Fruit fly (Drosophila melanogaster) whole organism, embryonic: ENCODE measurements around the gene spas.

Experiments
- Atf6 ChIP-seq: fragments of 200-800 bp; sonication (Bioruptor generic); IDR thresholded peaks from 2 replicates; pipeline ENCODE4 v1.3.6; 2022; ENCODE audit warnings: missing biosample characterization, missing genetic modification characterization
- CG10431 ChIP-seq: fragments of 200-800 bp; sonication (Bioruptor generic); optimal IDR thresholded peaks from 3 replicates; lab custom pipeline; 2018; ENCODE audit warnings: missing biosample characterization, mild to moderate bottlenecking, missing genetic modification characterization
- CG10543 ChIP-seq: fragments of 200-800 bp; sonication (Bioruptor generic); optimal IDR thresholded peaks from 3 replicates; lab custom pipeline; 2017; ENCODE audit warnings: missing biosample characterization, mild to moderate bottlenecking, missing genetic modification characterization, moderate library complexity
- CG10979 ChIP-seq: fragments of 200-800 bp; sonication (Bioruptor generic); optimal IDR thresholded peaks from 2 replicates; lab custom pipeline; 2018; ENCODE audit warnings: missing biosample characterization, mild to moderate bottlenecking, missing genetic modification characterization, moderate library complexity
- CG13775 ChIP-seq: fragments of 200-800 bp; sonication (Bioruptor generic); optimal IDR thresholded peaks from 3 replicates; lab custom pipeline; 2017; ENCODE audit warnings: missing biosample characterization, mild to moderate bottlenecking, missing genetic modification characterization
- CG17568 ChIP-seq: fragments of 200-800 bp; sonication (Bioruptor generic); optimal IDR thresholded peaks from 2 replicates; lab custom pipeline; 2018; ENCODE audit warnings: missing biosample characterization, mild to moderate bottlenecking, missing genetic modification characterization, moderate library complexity
- CG17612 ChIP-seq: fragments of 200-800 bp; sonication (Bioruptor generic); IDR thresholded peaks from 2 replicates; pipeline ENCODE4 v1.3.6; 2022; ENCODE audit warnings: missing biosample characterization, missing genetic modification characterization
- CG30020 ChIP-seq: fragments of 200-800 bp; optimal IDR thresholded peaks from 2 replicates; lab custom pipeline; 2019; ENCODE audit warnings: missing biosample characterization, mild to moderate bottlenecking, missing genetic modification characterization, moderate library complexity
- CG31388 ChIP-seq: fragments of 200-800 bp; sonication (Bioruptor generic); optimal IDR thresholded peaks from 2 replicates; lab custom pipeline; 2016; ENCODE audit warnings: missing biosample characterization, missing genetic modification characterization
- CG3281 ChIP-seq: fragments of 200-800 bp; sonication (Bioruptor generic); optimal IDR thresholded peaks from 3 replicates; lab custom pipeline; 2017; ENCODE audit warnings: missing biosample characterization, mild to moderate bottlenecking, missing genetic modification characterization
- CG34376 ChIP-seq: fragments of 200-800 bp; sonication (Bioruptor generic); optimal IDR thresholded peaks from 2 replicates; lab custom pipeline; 2018; ENCODE audit warnings: missing biosample characterization, mild to moderate bottlenecking, missing genetic modification characterization
- CG3995 ChIP-seq: fragments of 200-800 bp; sonication (Bioruptor generic); optimal IDR thresholded peaks from 3 replicates; lab custom pipeline; 2016; ENCODE audit warnings: missing biosample characterization, missing genetic modification characterization
- CG4617 ChIP-seq: fragments of 200-800 bp; sonication (Bioruptor generic); optimal IDR thresholded peaks from 3 replicates; lab custom pipeline; 2016; ENCODE audit warnings: missing biosample characterization, missing genetic modification characterization, borderline replicate concordance
- CG6254 ChIP-seq: fragments of 200-800 bp; sonication (Bioruptor generic); optimal IDR thresholded peaks from 3 replicates; lab custom pipeline; 2017; ENCODE audit warnings: mild to moderate bottlenecking, missing biosample characterization, missing genetic modification reagents, missing genetic modification characterization
- CG6791 ChIP-seq: fragments of 200-800 bp; sonication (Bioruptor generic); IDR thresholded peaks from 3 replicates; pipeline ENCODE4 v1.3.6; 2022; ENCODE audit warnings: missing biosample characterization, missing genetic modification characterization; ENCODE audit not compliant: partially characterized antibody
- CG7963 ChIP-seq: fragments of 200-800 bp; sonication (Bioruptor generic); IDR thresholded peaks from 3 replicates; pipeline ENCODE4 v1.3.6; 2022; ENCODE audit warnings: missing biosample characterization, missing genetic modification characterization; ENCODE audit not compliant: partially characterized antibody
- D19B ChIP-seq: fragments of 200-800 bp; sonication (Bioruptor generic); optimal IDR thresholded peaks from 2 replicates; lab custom pipeline; 2017; ENCODE audit warnings: missing biosample characterization, mild to moderate bottlenecking, missing genetic modification characterization
- Dbx ChIP-seq: fragments of 200-800 bp; sonication (Bioruptor generic); IDR thresholded peaks from 3 replicates; pipeline ENCODE4 v1.3.6; 2022; ENCODE audit warnings: missing biosample characterization, missing genetic modification characterization
- Hr51 ChIP-seq, 2 experiments: fragments of 200-800 bp; sonication (Bioruptor generic); optimal IDR thresholded peaks; 2 replicates in 1 of 2; 3 replicates in 1 of 2; lab custom pipeline; 2016 to 2018; ENCODE audit warnings: missing biosample characterization in 2 of 2, missing genetic modification characterization in 2 of 2, mild to moderate bottlenecking in 1 of 2, moderate library complexity in 1 of 2
- Med ChIP-seq: fragments of 200-800 bp; sonication (Bioruptor generic); peaks from one replicate; lab custom pipeline; 2016; ENCODE audit warnings: missing biosample characterization, missing genetic modification characterization, mild to moderate bottlenecking, inconsistent platforms, moderate library complexity
- Mrtf ChIP-seq: fragments of 200-800 bp; sonication (Bioruptor generic); IDR thresholded peaks from 3 replicates; pipeline ENCODE4 v1.3.6; 2022; ENCODE audit warnings: missing biosample characterization, missing genetic modification characterization
- NFAT ChIP-seq: fragments of 200-800 bp; sonication (Bioruptor generic); IDR thresholded peaks from 2 replicates; pipeline ENCODE4 v1.3.6; 2022; ENCODE audit warnings: missing biosample characterization, missing genetic modification characterization
- NK7.1 ChIP-seq: fragments of 200-800 bp; sonication (Bioruptor generic); optimal IDR thresholded peaks from 3 replicates; lab custom pipeline; 2016; ENCODE audit warnings: missing biosample characterization, missing genetic modification characterization
- Stat92E ChIP-seq, 3 experiments: fragments of >200 bp in 2 of 3; fragments of 200-800 bp in 1 of 3; sonication (Bioruptor generic) in 1 of 3; optimal IDR thresholded peaks; 2 replicates each; lab custom pipeline; 2017 to 2019; ENCODE audit warnings: missing biosample characterization in 3 of 3, missing genetic modification characterization in 3 of 3, mild to moderate bottlenecking in 1 of 3, moderate library complexity in 1 of 3
- al ChIP-seq: fragments of 200-800 bp; sonication (Bioruptor generic); IDR thresholded peaks from 2 replicates; pipeline ENCODE4 v1.3.6; 2022; ENCODE audit warnings: missing biosample characterization, missing genetic modification characterization
- chinmo ChIP-seq: fragments of 200-800 bp; sonication (Bioruptor generic); IDR thresholded peaks from 4 replicates; pipeline ENCODE4 v1.3.6; 2022; ENCODE audit warnings: missing biosample characterization, missing genetic modification characterization; ENCODE audit not compliant: partially characterized antibody
- chn ChIP-seq: fragments of 200-800 bp; sonication (Bioruptor generic); optimal IDR thresholded peaks from 2 replicates; lab custom pipeline; 2016; ENCODE audit warnings: missing biosample characterization, missing genetic modification characterization
- cwo ChIP-seq: fragments of 200-800 bp; sonication (Bioruptor generic); optimal IDR thresholded peaks from 3 replicates; lab custom pipeline; 2017; ENCODE audit warnings: missing biosample characterization, missing genetic modification characterization, mild to moderate bottlenecking, moderate library complexity, missing genetic modification reagents
- disco-r ChIP-seq: fragments of 200-800 bp; sonication (Bioruptor generic); optimal IDR thresholded peaks from 2 replicates; lab custom pipeline; 2016; ENCODE audit warnings: missing biosample characterization, missing genetic modification characterization
- exex ChIP-seq: fragments of 200-800 bp; sonication (Bioruptor generic); optimal IDR thresholded peaks from 4 replicates; lab custom pipeline; 2018; ENCODE audit warnings: missing biosample characterization, mild to moderate bottlenecking, missing genetic modification characterization, moderate library complexity
- fd102C ChIP-seq: fragments of 200-800 bp; sonication (Bioruptor generic); optimal IDR thresholded peaks from 2 replicates; lab custom pipeline; 2018; ENCODE audit warnings: missing biosample characterization, mild to moderate bottlenecking, missing genetic modification characterization, moderate library complexity
- ftz-f1 ChIP-seq: fragments of 200-800 bp; sonication (Bioruptor generic); optimal IDR thresholded peaks from 2 replicates; lab custom pipeline; 2016; ENCODE audit warnings: missing biosample characterization, missing genetic modification characterization
- fu2 ChIP-seq: fragments of 200-800 bp; sonication (Bioruptor generic); optimal IDR thresholded peaks from 2 replicates; lab custom pipeline; 2016; ENCODE audit warnings: missing biosample characterization, missing genetic modification characterization
- gsb ChIP-seq: fragments of 200-800 bp; sonication (Bioruptor generic); IDR thresholded peaks from 2 replicates; pipeline ENCODE4 v1.3.6; 2022; ENCODE audit warnings: missing biosample characterization, missing genetic modification characterization
- gsb-n ChIP-seq: fragments of 200-800 bp; sonication (Bioruptor generic); optimal IDR thresholded peaks from 3 replicates; lab custom pipeline; 2018; ENCODE audit warnings: missing biosample characterization, mild to moderate bottlenecking, missing genetic modification characterization
- hkb ChIP-seq, 2 experiments: fragments of 200-800 bp in 1 of 2; fragments of >200 bp in 1 of 2; sonication (Bioruptor generic) in 1 of 2; IDR thresholded peaks in 1 of 2; optimal IDR thresholded peaks in 1 of 2; 2 replicates each; pipeline versions ENCODE4 v1.3.6 to Lab custom; 2017 to 2022; ENCODE audit warnings: missing biosample characterization in 1 of 2, missing genetic modification characterization in 1 of 2
- knrl ChIP-seq: fragments of 200-800 bp; sonication (Bioruptor generic); IDR thresholded peaks from 3 replicates; pipeline ENCODE4 v1.3.6; 2022; ENCODE audit warnings: missing biosample characterization, missing genetic modification characterization; ENCODE audit not compliant: partially characterized antibody
- lab ChIP-seq: fragments of 200-800 bp; sonication (Bioruptor generic); optimal IDR thresholded peaks from 3 replicates; lab custom pipeline; 2017; ENCODE audit warnings: missing biosample characterization, missing genetic modification characterization, mild to moderate bottlenecking, moderate library complexity, missing genetic modification reagents
- lilli ChIP-seq: fragments of 200-800 bp; sonication (Bioruptor generic); optimal IDR thresholded peaks from 3 replicates; lab custom pipeline; 2016; ENCODE audit warnings: missing biosample characterization, missing genetic modification characterization
- pan ChIP-seq, 4 experiments: fragments of >200 bp in 3 of 4; fragments of 200-800 bp in 1 of 4; sonication (Bioruptor generic) in 1 of 4; optimal IDR thresholded peaks in 3 of 4; IDR thresholded peaks in 1 of 4; 2 replicates each; pipeline versions ENCODE4 v1.3.6 to Lab custom; 2017 to 2022; ENCODE audit warnings: missing biosample characterization in 2 of 4, missing genetic modification characterization in 2 of 4, mixed read lengths in 1 of 4
- pros ChIP-seq: fragments of 200-800 bp; sonication (Bioruptor generic); optimal IDR thresholded peaks from 3 replicates; lab custom pipeline; 2019; ENCODE audit warnings: missing biosample characterization, mild to moderate bottlenecking, missing genetic modification characterization, moderate library complexity
- rib ChIP-seq: fragments of 200-800 bp; sonication (Bioruptor generic); IDR thresholded peaks from 2 replicates; pipeline ENCODE4 v1.3.6; 2022; ENCODE audit warnings: missing biosample characterization, missing genetic modification characterization
- sd ChIP-seq: fragments of 200-800 bp; sonication (Bioruptor generic); optimal IDR thresholded peaks from 3 replicates; lab custom pipeline; 2018; ENCODE audit warnings: missing biosample characterization, mild to moderate bottlenecking, missing genetic modification characterization, moderate library complexity
- sqz ChIP-seq: fragments of 200-800 bp; sonication (Bioruptor generic); optimal IDR thresholded peaks from 3 replicates; lab custom pipeline; 2018; ENCODE audit warnings: missing biosample characterization, mild to moderate bottlenecking, missing genetic modification characterization
- sug ChIP-seq: fragments of 200-800 bp; optimal IDR thresholded peaks from 2 replicates; lab custom pipeline; 2019; ENCODE audit warnings: missing biosample characterization, mild to moderate bottlenecking, missing genetic modification characterization, moderate library complexity
- trem ChIP-seq: fragments of 200-800 bp; optimal IDR thresholded peaks from 3 replicates; lab custom pipeline; 2019; ENCODE audit warnings: missing biosample characterization, mild to moderate bottlenecking, missing genetic modification characterization, moderate library complexity
- zfh1 ChIP-seq: fragments of 200-800 bp; sonication (Bioruptor generic); IDR thresholded peaks from 3 replicates; pipeline ENCODE4 v1.3.6; 2022; ENCODE audit warnings: missing biosample characterization, missing genetic modification characterization

spas gene

dm6 chr3R:24051459-24052165 is 13.6 kb downstream of the spas start (continued):
- TF ChIP-seq trem (no peak), al (no peak), fd102C (no peak), CG17568 (GFP tag; lab: Kevin White, UChicago) (no peak), CG3995 (no peak), CG17612 (GFP tag; lab: Robert Waterston, UW) (no peak), CG30020 (tag; lab: Kevin White, UChicago) (no peak), CG10979 (no peak), gsb-n (tag; lab: Kevin White, UChicago) (no peak), zfh1 (no peak), disco-r (GFP tag; lab: Kevin White, UChicago) (no peak), lilli (no peak), exex (peak; percentile 52), hkb (optimal IDR thresholded peaks at IDR 0.05; lab: Kevin White, UChicago) (no peak), hkb (GFP tag; IDR thresholded peaks at IDR 0.05; lab: Robert Waterston, UW) (no peak), sd (tag; lab: Kevin White, UChicago) (no peak), Stat92E (GFP tag; optimal IDR thresholded peaks at IDR 0.05; lab: Kevin White, UChicago) (no peak), CG6254 (GFP tag; lab: Kevin White, UChicago) (no peak), CG31388 (no peak), Mrtf (0 out of 3 replicates have a peak, but pooled peaks have one; percentile 4), Atf6 (GFP tag; lab: Robert Waterston, UW) (no peak), NFAT (GFP tag; lab: Robert Waterston, UW) (peak; percentile 79), CG3281 (GFP tag; lab: Kevin White, UChicago) (peak; percentile 10), gsb (no peak), CG13775 (no peak), CG10431 (GFP tag; lab: Kevin White, UChicago) (peak; percentile 10), CG10543 (peak; percentile 40), pan (optimal IDR thresholded peaks at IDR 0.05; lab: Kevin White, UChicago) (no peak), pan (GFP tag; optimal IDR thresholded peaks at IDR 0.05 in 1 of 2, IDR thresholded peaks at IDR 0.05 in 1 of 2) (peak in 1 of 2 experiments; percentile 41), Hr51 (GFP tag; optimal IDR thresholded peaks at IDR 0.05; lab: Kevin White, UChicago) (no peak), CG4617 (GFP tag; lab: Kevin White, UChicago) (no peak), fu2 (no peak), pros (GFP tag; lab: Kevin White, UChicago) (no peak), sqz (GFP tag; lab: Kevin White, UChicago) (no peak)

- TF ChIP-seq CG6791 (GFP tag; lab: Robert Waterston, UW) (0 out of 3 replicates have a peak, but pooled peaks have one; percentile 21), knrl (GFP tag; lab: Robert Waterston, UW) (no peak), chn (no peak), D19B (GFP tag; lab: Kevin White, UChicago) (peak; percentile 18), CG10543 (peak; percentile 50), CG34376 (peak; percentile 39), lab (GFP tag; lab: Kevin White, UChicago) (peak; percentile 6), NK7.1 (GFP tag; lab: Kevin White, UChicago) (no peak), Med (peak; percentile 73), sug (tag; lab: Kevin White, UChicago) (peak; percentile 91), pros (GFP tag; lab: Kevin White, UChicago) (no peak), exex (peak; percentile 52), ftz-f1 (GFP tag; lab: Kevin White, UChicago) (peak; percentile 29), rib (peak; percentile 22; the same call in 1 of the 2 replicates), Dbx (GFP tag; lab: Robert Waterston, UW) (0 out of 3 replicates have a peak, but pooled peaks have one; percentile 14), CG7963 (GFP tag; lab: Robert Waterston, UW) (peak; percentile 39; the same call in 1 of the 3 replicates), cwo (GFP tag; lab: Kevin White, UChicago) (peak; percentile 53), chinmo (GFP tag; lab: Robert Waterston, UW) (0 out of 4 replicates have a peak, but pooled peaks have one; percentile 33)
Observed at dm6 chr3R:24053506-24054102, 15.6 kb downstream of the spas start.
